Worm (Caenorhabditis elegans) whole organism, L3 larva: ENCODE measurements around the gene mec-7.
A peak's percentile ranks its signal among the peaks of the same experiment; 100 is the strongest.

ENCODE experiments used
- daf-12 ChIP-seq: fragments of 150-350 bp; optimal IDR thresholded peaks from 2 replicates; lab custom pipeline; 2014; ENCODE audit warnings: missing biosample characterization, missing genetic modification reagents, missing genetic modification characterization
- jun-1 ChIP-seq: fragments of 150-350 bp; optimal IDR thresholded peaks from 2 replicates; lab custom pipeline; 2014; ENCODE audit warnings: missing biosample characterization, missing genetic modification reagents, missing genetic modification characterization
- nhr-11 ChIP-seq: fragments of 150-350 bp; optimal IDR thresholded peaks from 2 replicates; lab custom pipeline; 2014; ENCODE audit warnings: missing biosample characterization, missing genetic modification characterization
- nhr-237 ChIP-seq: fragments of 150-350 bp; optimal IDR thresholded peaks from 2 replicates; lab custom pipeline; 2014; ENCODE audit warnings: missing biosample characterization, missing genetic modification characterization
- nhr-25 ChIP-seq: sonication (generic microtip); optimal IDR thresholded peaks from 2 replicates; lab custom pipeline; 2017; ENCODE audit warnings: missing biosample characterization, missing genetic modification characterization
- nhr-76 ChIP-seq: fragments of 150-350 bp; sonication (generic microtip); optimal IDR thresholded peaks from 5 replicates; lab custom pipeline; 2014; ENCODE audit warnings: missing biosample characterization, missing genetic modification characterization
- unc-39 ChIP-seq: sonication (generic microtip); optimal IDR thresholded peaks from 4 replicates; lab custom pipeline; 2017; ENCODE audit warnings: missing biosample characterization, missing genetic modification characterization
- ztf-11 ChIP-seq: fragments of 150-350 bp; optimal IDR thresholded peaks from 2 replicates; lab custom pipeline; 2014; ENCODE audit warnings: missing biosample characterization, missing genetic modification characterization

DNA sequence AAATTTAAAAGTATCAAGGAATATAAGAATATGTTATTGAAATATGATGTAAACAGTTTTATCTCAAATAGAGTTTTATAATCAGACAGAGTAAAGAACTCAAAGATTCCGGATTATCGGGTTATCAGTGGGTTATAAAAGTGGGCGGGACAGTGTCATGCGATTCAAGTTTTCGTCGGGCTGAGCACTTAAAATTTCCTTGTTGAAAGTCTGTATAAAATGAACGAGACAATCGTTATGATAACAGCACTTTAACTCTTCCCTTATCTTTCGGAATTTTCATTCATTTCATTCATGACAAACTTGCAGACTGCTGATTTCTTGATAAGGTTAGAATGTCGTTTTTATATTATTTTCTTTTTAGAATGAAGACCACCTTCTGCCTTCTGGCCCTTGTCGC, 50.9 kb downstream of the mec-7 start, which contains the start of gene spp-14:
- no peak for TF ChIP-seq nhr-11 (tag; lab: Kevin White, UChicago)
- TF ChIP-seq nhr-76 (tag; lab: Kevin White, UChicago) = no peak
- TF ChIP-seq nhr-237 (tag; lab: Kevin White, UChicago) = no peak
- no peak for TF ChIP-seq nhr-25 (tag; lab: Kevin White, UChicago)
- no peak for TF ChIP-seq ztf-11 (tag; lab: Kevin White, UChicago)
- no peak for TF ChIP-seq unc-39
- TF ChIP-seq jun-1 (tag; lab: Kevin White, UChicago) = peak; percentile 77
- no peak for TF ChIP-seq daf-12 (tag; lab: Kevin White, UChicago)
